Worm (Caenorhabditis elegans) whole organism, L4 larva: Measurements from ENCODE around the gene F48E8.4.

ENCODE experiments used
- D1046.2 ChIP-seq: fragments of 200-800 bp; sonication (Bioruptor generic); IDR thresholded peaks from 2 replicates; pipeline ENCODE4 v1.3.6; 2022; ENCODE audit warnings: missing genetic modification characterization, missing compliant biosample characterization
- R02D3.7 ChIP-seq: fragments of 150-350 bp; sonication (generic microtip); optimal IDR thresholded peaks from 3 replicates; lab custom pipeline; 2014; ENCODE audit warnings: missing biosample characterization, missing genetic modification characterization
- T20F7.1 ChIP-seq: fragments of 200-800 bp; sonication (Bioruptor generic); optimal IDR thresholded peaks from 2 replicates; lab custom pipeline; 2018; ENCODE audit warnings: mild to moderate bottlenecking, missing genetic modification characterization, missing compliant biosample characterization
- T26A8.4 ChIP-seq: fragments of 200-800 bp; sonication (Bioruptor generic); IDR thresholded peaks from 2 replicates; pipeline ENCODE4 v1.3.6; 2022; ENCODE audit warnings: missing genetic modification characterization, missing compliant biosample characterization
- Y105C5A.15 ChIP-seq: fragments of 200-800 bp; sonication (Bioruptor generic); IDR thresholded peaks from 2 replicates; pipeline ENCODE4 v1.3.6; 2022; ENCODE audit warnings: missing genetic modification characterization, missing compliant biosample characterization
- Y75B8A.6 ChIP-seq: fragments of 200-800 bp; sonication (Bioruptor generic); IDR thresholded peaks from 2 replicates; pipeline ENCODE4 v1.3.6; 2022; ENCODE audit warnings: missing genetic modification reagents, missing genetic modification characterization, missing compliant biosample characterization
- ZK546.5 ChIP-seq, 2 experiments: sonication (generic microtip); optimal IDR thresholded peaks; 2 replicates each; lab custom pipeline; 2017; ENCODE audit warnings: missing biosample characterization in 2 of 2, missing genetic modification characterization in 2 of 2
- aha-1 ChIP-seq: fragments of 150-350 bp; peaks from one replicate; lab custom pipeline; 2014; ENCODE audit warnings: missing biosample characterization, missing genetic modification characterization
- aly-2 ChIP-seq: sonication (generic microtip); optimal IDR thresholded peaks from 2 replicates; lab custom pipeline; 2018; ENCODE audit warnings: missing biosample characterization, missing genetic modification characterization
- arid-1 ChIP-seq: fragments of 200-800 bp; sonication (Bioruptor generic); conservative IDR thresholded peaks from 2 replicates; pipeline ENCODE4 v1.3.6; 2022; ENCODE audit warnings: missing genetic modification reagents, missing genetic modification characterization, missing compliant biosample characterization
- ceh-62 ChIP-seq: sonication (generic microtip); optimal IDR thresholded peaks from 2 replicates; lab custom pipeline; 2017; ENCODE audit warnings: missing biosample characterization, missing genetic modification characterization
- dmd-8 ChIP-seq: fragments of 200-800 bp; sonication (Bioruptor generic); IDR thresholded peaks from 2 replicates; pipeline ENCODE4 v1.3.6; 2022; ENCODE audit warnings: missing genetic modification characterization, missing compliant biosample characterization
- dmd-9 ChIP-seq: fragments of 200-800 bp; sonication (Bioruptor generic); IDR thresholded peaks from 2 replicates; pipeline ENCODE4 v1.3.6; 2022; ENCODE audit warnings: missing genetic modification reagents, missing genetic modification characterization, missing compliant biosample characterization
- dpl-1 ChIP-seq: fragments of 150-350 bp; optimal IDR thresholded peaks from 2 replicates; lab custom pipeline; 2014; ENCODE audit warnings: missing biosample characterization, missing genetic modification reagents, missing genetic modification characterization
- duxl-1 ChIP-seq: sonication (generic microtip); optimal IDR thresholded peaks from 2 replicates; lab custom pipeline; 2016; ENCODE audit warnings: mild to moderate bottlenecking, missing genetic modification characterization, moderate library complexity, missing compliant biosample characterization; ENCODE audit not compliant: poor library complexity
- fkh-10 ChIP-seq: fragments of 150-350 bp; optimal IDR thresholded peaks from 2 replicates; lab custom pipeline; 2014; ENCODE audit warnings: missing biosample characterization, missing genetic modification reagents, missing genetic modification characterization
- fos-1 ChIP-seq: fragments of 150-350 bp; optimal IDR thresholded peaks from 2 replicates; lab custom pipeline; 2014; ENCODE audit warnings: missing biosample characterization, missing genetic modification characterization
- gei-8 ChIP-seq: fragments of 200-800 bp; sonication (Bioruptor generic); optimal IDR thresholded peaks from 2 replicates; lab custom pipeline; 2018; ENCODE audit warnings: mild to moderate bottlenecking, missing genetic modification characterization, missing compliant biosample characterization
- lin-1 ChIP-seq: fragments of 200-800 bp; sonication (Bioruptor generic); IDR thresholded peaks from 2 replicates; pipeline ENCODE4 v1.3.6; 2022; ENCODE audit warnings: missing genetic modification reagents, missing genetic modification characterization, missing compliant biosample characterization
- lsy-2 ChIP-seq, 2 experiments: fragments of 150-350 bp in 1 of 2; sonication (generic microtip) in 1 of 2; optimal IDR thresholded peaks; 2 replicates each; lab custom pipeline; 2014 to 2017; ENCODE audit warnings: missing biosample characterization in 2 of 2, missing genetic modification characterization in 2 of 2
- madf-5 ChIP-seq, 2 experiments: fragments of 200-800 bp; sonication (Bioruptor generic); IDR thresholded peaks; 2 replicates each; pipeline ENCODE4 v1.3.6; 2022; ENCODE audit warnings: missing compliant biosample characterization in 2 of 2, missing genetic modification characterization in 2 of 2
- madf-9 ChIP-seq: fragments of 200-800 bp; sonication (Bioruptor generic); conservative IDR thresholded peaks from 2 replicates; pipeline ENCODE4 v1.3.6; 2022; ENCODE audit warnings: missing genetic modification reagents, missing genetic modification characterization, missing compliant biosample characterization
- mxl-2 ChIP-seq: fragments of 200-800 bp; sonication (Bioruptor generic); conservative IDR thresholded peaks from 2 replicates; pipeline ENCODE4 v1.3.6; 2022; ENCODE audit warnings: missing genetic modification reagents, missing genetic modification characterization, missing compliant biosample characterization
- nhr-25 ChIP-seq: sonication (generic microtip); optimal IDR thresholded peaks from 2 replicates; lab custom pipeline; 2017; ENCODE audit warnings: missing genetic modification characterization, mild to moderate bottlenecking, missing compliant biosample characterization, antibody characterized with exemption, moderate library complexity, borderline replicate concordance; ENCODE audit not compliant: insufficient read depth
- nhr-42 ChIP-seq: fragments of 200-800 bp; sonication (Bioruptor generic); IDR thresholded peaks from 2 replicates; pipeline ENCODE4 v1.3.6; 2022; ENCODE audit warnings: missing genetic modification characterization, missing compliant biosample characterization
- nhr-77 ChIP-seq: fragments of 150-350 bp; optimal IDR thresholded peaks from 2 replicates; lab custom pipeline; 2014; ENCODE audit warnings: missing biosample characterization, missing genetic modification characterization
- pha-4 ChIP-seq, 2 experiments: fragments of 150-350 bp in 1 of 2; fragments of 200-800 bp in 1 of 2; sonication (Bioruptor generic) in 1 of 2; IDR thresholded peaks in 1 of 2; optimal IDR thresholded peaks in 1 of 2; 2 replicates each; pipeline versions ENCODE4 v1.3.6 to Lab custom; 2014 to 2022; ENCODE audit warnings: missing genetic modification characterization in 2 of 2, missing genetic modification reagents in 2 of 2, missing biosample characterization in 1 of 2, missing compliant biosample characterization in 1 of 2
- rbr-2 ChIP-seq: sonication (generic microtip); optimal IDR thresholded peaks from 2 replicates; lab custom pipeline; 2016; ENCODE audit warnings: missing genotype, missing genetic modification characterization, missing compliant biosample characterization
- sdz-12 ChIP-seq: fragments of 200-800 bp; sonication (Bioruptor generic); optimal IDR thresholded peaks from 2 replicates; lab custom pipeline; 2018; ENCODE audit warnings: mild to moderate bottlenecking, missing genetic modification characterization, missing compliant biosample characterization
- skn-1 ChIP-seq: fragments of 150-350 bp; optimal IDR thresholded peaks from 2 replicates; lab custom pipeline; 2014; ENCODE audit warnings: missing biosample characterization, missing genetic modification characterization
- spr-1 ChIP-seq: sonication (generic microtip); optimal IDR thresholded peaks from 2 replicates; lab custom pipeline; 2016; ENCODE audit warnings: mild to moderate bottlenecking, missing genetic modification characterization, missing compliant biosample characterization
- spr-3 ChIP-seq: fragments of 200-800 bp; sonication (Bioruptor generic); optimal IDR thresholded peaks from 2 replicates; lab custom pipeline; 2018; ENCODE audit warnings: mild to moderate bottlenecking, missing genetic modification characterization, missing compliant biosample characterization
- tag-97 ChIP-seq: fragments of 200-800 bp; sonication (Bioruptor generic); IDR thresholded peaks from 2 replicates; pipeline ENCODE4 v1.3.6; 2022; ENCODE audit warnings: missing genetic modification characterization, missing compliant biosample characterization
- unc-62 ChIP-seq, 3 experiments: fragments of 150-350 bp in 1 of 3; sonication (generic microtip); optimal IDR thresholded peaks in 2 of 3; peaks in 1 of 3; 1 replicate in 1 of 3; 2 replicates in 2 of 3; lab custom pipeline; 2014 to 2017; ENCODE audit warnings: missing biosample characterization in 3 of 3, missing genetic modification characterization in 3 of 3, missing genetic modification reagents in 3 of 3, missing genotype in 1 of 3
- zag-1 ChIP-seq: fragments of 150-350 bp; optimal IDR thresholded peaks from 2 replicates; lab custom pipeline; 2014; ENCODE audit warnings: missing biosample characterization, missing genetic modification characterization
- ztf-7 ChIP-seq: fragments of 150-350 bp; optimal IDR thresholded peaks from 2 replicates; lab custom pipeline; 2014; ENCODE audit warnings: missing biosample characterization, missing genetic modification characterization

F48E8.4 gene

ce11 chrIII:5506023-5506597, 52.7 kb downstream of the F48E8.4 start (continued):
- no peak for TF ChIP-seq dpl-1 (GFP tag; lab: Kevin White, UChicago)
- no peak for TF ChIP-seq zag-1
- 0 out of 2 replicates have a peak, but pooled peaks have one; percentile 33 for TF ChIP-seq dmd-8 (GFP tag; lab: Robert Waterston, UW)
- TF ChIP-seq gei-8 (GFP tag; lab: Kevin White, UChicago) = no peak
- TF ChIP-seq skn-1 (tag; lab: Kevin White, UChicago) = no peak
- TF ChIP-seq Y75B8A.6 (GFP tag; lab: Robert Waterston, UW) = no peak
- TF ChIP-seq fkh-10 (GFP tag; lab: Kevin White, UChicago) = no peak
- no peak for TF ChIP-seq pha-4 (GFP tag; IDR thresholded peaks at IDR 0.05; lab: Robert Waterston, UW)
- no peak for TF ChIP-seq pha-4 (tag; optimal IDR thresholded peaks at IDR 0.05; lab: Kevin White, UChicago)
- no peak; the same call in 1 of the 2 replicates for TF ChIP-seq mxl-2 (GFP tag; lab: Robert Waterston, UW)
- no peak for TF ChIP-seq madf-9
- TF ChIP-seq lsy-2 (tag; optimal IDR thresholded peaks at IDR 0.05; lab: Kevin White, UChicago) = peak in 1 of 2 experiments; percentile 52
- TF ChIP-seq rbr-2 (tag; lab: Kevin White, UChicago) = peak; percentile 4
- TF ChIP-seq tag-97 (GFP tag; lab: Robert Waterston, UW) = no peak
- no peak for TF ChIP-seq nhr-77 (tag; lab: Kevin White, UChicago)
- no peak for TF ChIP-seq nhr-25 (tag; lab: Kevin White, UChicago)
- peak; percentile 27; the same call in 1 of the 2 replicates for TF ChIP-seq nhr-42 (GFP tag; lab: Robert Waterston, UW)
- no peak for TF ChIP-seq R02D3.7 (tag; lab: Kevin White, UChicago)
- TF ChIP-seq spr-3 (GFP tag; lab: Kevin White, UChicago) = no peak
- no peak for TF ChIP-seq D1046.2 (GFP tag; lab: Robert Waterston, UW)
- TF ChIP-seq ceh-62 = no peak
- no peak for TF ChIP-seq fos-1 (tag; lab: Kevin White, UChicago)
- TF ChIP-seq aly-2 = no peak
- TF ChIP-seq ztf-7 (tag; lab: Kevin White, UChicago) = no peak
- peak; percentile 50; the same call in 1 of the 2 replicates for TF ChIP-seq dmd-9 (GFP tag; lab: Robert Waterston, UW)
- TF ChIP-seq spr-1 (tag; lab: Kevin White, UChicago) = no peak
- no peak for TF ChIP-seq duxl-1 (tag; lab: Kevin White, UChicago)
- TF ChIP-seq ZK546.5 (tag; optimal IDR thresholded peaks at IDR 0.05; lab: Kevin White, UChicago) = no peak
- TF ChIP-seq T26A8.4 (GFP tag; lab: Robert Waterston, UW) = peak; percentile 76
- TF ChIP-seq aha-1 (tag; lab: Kevin White, UChicago) = peak; percentile 99
- TF ChIP-seq madf-5 (GFP tag; IDR thresholded peaks at IDR 0.05; lab: Robert Waterston, UW) = no peak
- TF ChIP-seq Y105C5A.15 (GFP tag; lab: Robert Waterston, UW) = no peak
- TF ChIP-seq lin-1 (GFP tag; lab: Robert Waterston, UW) = no peak
- peak; percentile 10 for TF ChIP-seq sdz-12 (GFP tag; lab: Kevin White, UChicago)
- TF ChIP-seq arid-1 (GFP tag; lab: Robert Waterston, UW) = peak; percentile 53; the same call in 1 of the 2 replicates

DNA sequence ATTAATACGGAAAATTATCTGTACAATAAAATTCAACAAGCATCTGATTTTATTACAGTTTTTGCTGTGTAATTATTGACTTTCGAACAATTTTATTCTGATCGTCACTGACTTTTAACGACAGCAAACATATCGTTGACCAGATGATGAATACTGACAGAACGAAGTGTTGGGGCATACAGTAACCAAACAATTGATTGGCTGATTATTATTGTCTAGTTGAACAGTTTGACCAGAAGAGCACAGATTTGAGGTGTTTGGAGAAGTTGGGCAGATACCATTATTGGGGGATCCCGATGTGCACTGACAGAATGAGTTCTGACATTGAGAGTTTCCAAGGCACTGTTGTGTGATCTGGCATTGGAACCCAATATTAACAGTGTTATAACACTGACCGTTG, 53.5 kb downstream of the F48E8.4 start:
- no peak for TF ChIP-seq ceh-62
- no peak for TF ChIP-seq lsy-2 (tag; optimal IDR thresholded peaks at IDR 0.05; lab: Kevin White, UChicago)
- no peak for TF ChIP-seq duxl-1 (tag; lab: Kevin White, UChicago)

DNA sequence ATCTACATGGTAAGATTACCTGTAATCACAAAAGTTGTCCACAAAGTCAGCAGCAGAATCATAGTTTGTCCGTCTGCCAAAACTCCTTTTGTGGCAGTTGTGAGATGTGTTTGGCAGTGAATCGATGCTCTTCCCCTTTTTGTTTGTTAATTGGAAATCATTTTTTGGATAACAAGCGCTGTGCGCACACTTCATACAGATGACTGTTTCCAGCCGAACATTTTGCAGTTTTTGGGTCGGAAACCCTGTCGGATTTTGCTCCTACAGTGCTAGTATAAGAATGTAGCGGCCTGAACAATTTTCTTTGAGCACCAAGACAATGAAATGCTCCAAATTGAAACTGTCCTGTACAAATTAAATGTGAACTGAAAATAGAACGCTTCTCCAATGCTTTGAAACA, 55.3 kb downstream of the F48E8.4 start, which contains the start of gene D1044.7:
TSS of gene D1044.7 (minus strand) at position 101 of the 400 bp plus-strand sequence.
- no peak for TF ChIP-seq T20F7.1 (GFP tag; lab: Kevin White, UChicago)
- TF ChIP-seq unc-62 (GFP tag; optimal IDR thresholded peaks at IDR 0.05 in 1 of 2; lab: Kevin White, UChicago) = peak in 1 of 2 experiments; percentile 63
- no peak for TF ChIP-seq unc-62 (tag; optimal IDR thresholded peaks at IDR 0.05; lab: Kevin White, UChicago)
